Worm (Caenorhabditis elegans) whole organism, midembryonic: ENCODE measurements around the gene R11G1.11.

Source experiments
- flt-1 ChIP-seq: fragments of 200-800 bp; sonication (Bioruptor generic); IDR thresholded peaks from 2 replicates; pipeline ENCODE4 v1.3.6; 2022; ENCODE audit warnings: missing genetic modification characterization, missing compliant biosample characterization
- klf-2 ChIP-seq: fragments of 200-800 bp; sonication (Bioruptor generic); conservative IDR thresholded peaks from 2 replicates; pipeline ENCODE4 v1.3.6; 2022; ENCODE audit warnings: missing genetic modification reagents, missing genetic modification characterization, missing compliant biosample characterization
- ztf-23 ChIP-seq: fragments of 200-800 bp; sonication (Bioruptor generic); IDR thresholded peaks from 2 replicates; pipeline ENCODE4 v1.3.6; 2022; ENCODE audit warnings: missing genetic modification reagents, missing genetic modification characterization, missing compliant biosample characterization
- ztf-29 ChIP-seq: fragments of 200-800 bp; sonication (Bioruptor generic); IDR thresholded peaks from 2 replicates; pipeline ENCODE4 v1.3.6; 2022; ENCODE audit warnings: missing genetic modification reagents, missing genetic modification characterization, missing compliant biosample characterization

ce11 chrX:3671998-3672397 is 17.3 kb downstream of the R11G1.11 start, which contains the start of gene C02F12.5:
- no peak for TF ChIP-seq klf-2 (GFP tag; lab: Robert Waterston, UW)
- TF ChIP-seq ztf-23 = no peak
- TF ChIP-seq flt-1 = no peak
- no peak for TF ChIP-seq ztf-29 (GFP tag; lab: Robert Waterston, UW)
